Worm (Caenorhabditis elegans): ENCODE data around the gene nhr-242.

ce11 chrIV:2597417-2597816, 16.0 kb upstream of the nhr-242 start, which contains the start of gene Y69A2AR.47:
- no peak for TF ChIP-seq lin-15B (tag; optimal IDR thresholded peaks at IDR 0.05)
- no peak for TF ChIP-seq mdt-29 (GFP tag; IDR thresholded peaks at IDR 0.05)
- no peak for TF ChIP-seq ZK546.5 (tag; optimal IDR thresholded peaks at IDR 0.05)
- no peak for TF ChIP-seq nhr-25 (tag; optimal IDR thresholded peaks at IDR 0.05; ENCODE audit: borderline replicate concordance, insufficient read depth)
- TF ChIP-seq fkh-10 (GFP tag; optimal IDR thresholded peaks at IDR 0.05): no peak
- no peak for TF ChIP-seq R02D3.7 (tag; optimal IDR thresholded peaks at IDR 0.05)
- no peak for TF ChIP-seq Y75B8A.6 (GFP tag; IDR thresholded peaks at IDR 0.05)
- no peak for TF ChIP-seq nhr-237 (tag; optimal IDR thresholded peaks at IDR 0.05)
- TF ChIP-seq zfp-3 (GFP tag; conservative IDR thresholded peaks at IDR 0.05): no peak

Measured in whole organism, L4 larva.